Worm (Caenorhabditis elegans) whole organism, midembryonic: Measurements from ENCODE around the gene K08D8.5.
"Not testable (repeated sequence)": the region's sequence is repeated elsewhere in the genome, so short reads cannot be mapped to it uniquely, and the experiment has no call there.

ENCODE experiments used
- T22C8.4 ChIP-seq: fragments of 200-800 bp; sonication (Bioruptor generic); IDR thresholded peaks from 2 replicates; pipeline ENCODE4 v1.3.6; 2022; ENCODE audit warnings: missing genetic modification characterization, missing compliant biosample characterization
- cog-1 ChIP-seq: sonication (generic microtip); optimal IDR thresholded peaks from 2 replicates; lab custom pipeline; 2016; ENCODE audit warnings: missing genetic modification characterization, missing compliant biosample characterization
- flt-1 ChIP-seq: fragments of 200-800 bp; sonication (Bioruptor generic); IDR thresholded peaks from 2 replicates; pipeline ENCODE4 v1.3.6; 2022; ENCODE audit warnings: missing genetic modification characterization, missing compliant biosample characterization
- klf-2 ChIP-seq: fragments of 200-800 bp; sonication (Bioruptor generic); conservative IDR thresholded peaks from 2 replicates; pipeline ENCODE4 v1.3.6; 2022; ENCODE audit warnings: missing genetic modification reagents, missing genetic modification characterization, missing compliant biosample characterization
- med-1 ChIP-seq: sonication (generic microtip); optimal IDR thresholded peaks from 2 replicates; lab custom pipeline; 2017; ENCODE audit warnings: missing genetic modification characterization, mild to moderate bottlenecking, missing compliant biosample characterization, antibody characterized with exemption, missing genetic modification reagents; ENCODE audit not compliant: insufficient read depth
- ref-1 ChIP-seq: fragments of 200-800 bp; sonication (Bioruptor generic); conservative IDR thresholded peaks from 2 replicates; pipeline ENCODE4 v1.3.6; 2022; ENCODE audit warnings: missing genetic modification reagents, missing genetic modification characterization, missing compliant biosample characterization
- tab-1 ChIP-seq: fragments of 200-800 bp; sonication (Bioruptor generic); IDR thresholded peaks from 2 replicates; pipeline ENCODE4 v1.3.6; 2022; ENCODE audit warnings: missing genetic modification characterization, missing compliant biosample characterization
- ztf-23 ChIP-seq: fragments of 200-800 bp; sonication (Bioruptor generic); IDR thresholded peaks from 2 replicates; pipeline ENCODE4 v1.3.6; 2022; ENCODE audit warnings: missing genetic modification reagents, missing genetic modification characterization, missing compliant biosample characterization
- ztf-29 ChIP-seq: fragments of 200-800 bp; sonication (Bioruptor generic); IDR thresholded peaks from 2 replicates; pipeline ENCODE4 v1.3.6; 2022; ENCODE audit warnings: missing genetic modification reagents, missing genetic modification characterization, missing compliant biosample characterization

The K08D8.5 gene

ce11 chrIV:12891080-12891479, 20.8 kb downstream of the K08D8.5 start:
- no peak for TF ChIP-seq T22C8.4 (GFP tag; lab: Robert Waterston, UW)
- TF ChIP-seq med-1 (GFP tag; lab: Kevin White, UChicago), result no peak
- no peak for TF ChIP-seq tab-1
- no peak for TF ChIP-seq flt-1 (GFP tag; lab: Robert Waterston, UW)

- TF ChIP-seq cog-1 (tag; lab: Kevin White, UChicago) (no peak), klf-2 (no peak), tab-1 (no peak), T22C8.4 (GFP tag; lab: Robert Waterston, UW) (no peak), ztf-23 (GFP tag; lab: Robert Waterston, UW) (no peak)
These were observed 21.5 kb downstream of the K08D8.5 start, which contains the start of gene K08D8.6 for ce11 chrIV:12890445-12890844. TSS of gene K08D8.6 (minus strand) at chrIV:12890508.

- TF ChIP-seq tab-1 (no peak), ref-1 (GFP tag; lab: Robert Waterston, UW) (no peak), ztf-23 (GFP tag; lab: Robert Waterston, UW) (no peak), med-1 (GFP tag; lab: Kevin White, UChicago) (no peak)
These were observed 25.9 kb downstream of the K08D8.5 start for ce11 chrIV:12886012-12886411.

ce11 chrIV:12883190-12883589, 28.7 kb downstream of the K08D8.5 start, which contains the start of gene ZK896.4:
TSS of gene ZK896.4 (minus strand) at chrIV:12883290.
- TF ChIP-seq klf-2 (no peak), med-1 (GFP tag; lab: Kevin White, UChicago) (no peak), tab-1 (no peak), flt-1 (GFP tag; lab: Robert Waterston, UW) (no peak), ztf-23 (GFP tag; lab: Robert Waterston, UW) (no peak), ztf-29 (GFP tag; lab: Robert Waterston, UW) (no peak), cog-1 (tag; lab: Kevin White, UChicago) (no peak), ref-1 (GFP tag; lab: Robert Waterston, UW) (no peak), T22C8.4 (GFP tag; lab: Robert Waterston, UW) (no peak)

- TF ChIP-seq med-1 (GFP tag; lab: Kevin White, UChicago) (no peak), cog-1 (tag; lab: Kevin White, UChicago) (no peak), flt-1 (GFP tag; lab: Robert Waterston, UW) (no peak), ref-1 (GFP tag; lab: Robert Waterston, UW) (no peak), tab-1 (no peak), klf-2 (no peak), T22C8.4 (GFP tag; lab: Robert Waterston, UW) (no peak), ztf-29 (GFP tag; lab: Robert Waterston, UW) (no peak), ztf-23 (GFP tag; lab: Robert Waterston, UW) (no peak)
These were observed 32.4 kb downstream of the K08D8.5 start, which contains the start of gene ZK896.5 for ce11 chrIV:12879557-12879956. TSS of gene ZK896.5 (minus strand) at chrIV:12879645.

- no peak for TF ChIP-seq klf-2
- no peak for TF ChIP-seq T22C8.4 (GFP tag; lab: Robert Waterston, UW)
- no peak for TF ChIP-seq ztf-23 (GFP tag; lab: Robert Waterston, UW)
- TF ChIP-seq ztf-29 (GFP tag; lab: Robert Waterston, UW), result no peak
- no peak for TF ChIP-seq med-1 (GFP tag; lab: Kevin White, UChicago)
These were observed 35.4 kb downstream of the K08D8.5 start for ce11 chrIV:12876558-12876957.

- not testable (repeated sequence) for TF ChIP-seq ztf-29, ref-1, T22C8.4 (GFP tag; lab: Robert Waterston, UW)
These were observed 36.7 kb downstream of the K08D8.5 start, which contains the start of gene ZK896.1 for ce11 chrIV:12875260-12875659. TSS of gene ZK896.1 (minus strand) at chrIV:12875360.

ce11 chrIV:12871445-12871947, 40.4 kb downstream of the K08D8.5 start, which contains the start of gene clec-187:
TSS of gene clec-187 (minus strand) at chrIV:12871495.
- no peak for TF ChIP-seq ref-1 (GFP tag; lab: Robert Waterston, UW)
- TF ChIP-seq med-1 (GFP tag; lab: Kevin White, UChicago), result no peak
- TF ChIP-seq ztf-23 (GFP tag; lab: Robert Waterston, UW), result no peak
- no peak for TF ChIP-seq flt-1 (GFP tag; lab: Robert Waterston, UW)
- no peak for TF ChIP-seq T22C8.4 (GFP tag; lab: Robert Waterston, UW)

ce11 chrIV:12870315-12870714, 41.6 kb downstream of the K08D8.5 start:
- no peak for TF ChIP-seq ztf-29 (GFP tag; lab: Robert Waterston, UW)
- TF ChIP-seq med-1 (GFP tag; lab: Kevin White, UChicago), result no peak
- no peak for TF ChIP-seq ref-1 (GFP tag; lab: Robert Waterston, UW)
- no peak for TF ChIP-seq flt-1 (GFP tag; lab: Robert Waterston, UW)
- TF ChIP-seq cog-1 (tag; lab: Kevin White, UChicago), result no peak
- TF ChIP-seq tab-1, result no peak
- TF ChIP-seq T22C8.4 (GFP tag; lab: Robert Waterston, UW), result no peak

- no peak for TF ChIP-seq tab-1
- TF ChIP-seq flt-1 (GFP tag; lab: Robert Waterston, UW), result no peak
- no peak for TF ChIP-seq med-1 (GFP tag; lab: Kevin White, UChicago)
- no peak for TF ChIP-seq T22C8.4 (GFP tag; lab: Robert Waterston, UW)
- no peak for TF ChIP-seq ref-1 (GFP tag; lab: Robert Waterston, UW)
- no peak for TF ChIP-seq cog-1 (tag; lab: Kevin White, UChicago)
- TF ChIP-seq klf-2, result no peak
- TF ChIP-seq ztf-29 (GFP tag; lab: Robert Waterston, UW), result no peak
- no peak for TF ChIP-seq ztf-23 (GFP tag; lab: Robert Waterston, UW)
These were observed 42.1 kb downstream of the K08D8.5 start for ce11 chrIV:12869812-12870211.
